Worm (Caenorhabditis elegans): ENCODE data around the gene nmy-3.

DNA sequence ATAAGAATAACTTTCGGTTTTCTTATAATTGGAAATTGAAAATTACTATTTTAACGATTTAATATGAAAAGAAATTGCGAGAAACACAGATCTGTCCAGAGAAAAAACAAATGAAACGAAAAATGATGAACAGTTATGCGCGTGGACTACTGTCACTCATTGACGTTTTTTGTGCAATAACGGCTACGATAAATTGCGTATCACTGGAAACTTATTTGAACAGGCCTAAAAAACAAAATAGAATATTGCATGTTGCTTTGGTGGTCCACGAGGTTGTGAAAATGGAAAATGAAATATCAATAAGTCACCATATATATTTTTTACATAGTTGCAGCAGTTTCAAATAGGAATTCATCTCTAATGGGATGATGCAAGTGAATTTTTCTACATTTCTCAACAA is 9.8 kb upstream of the nmy-3 start:
- TF ChIP-seq him-1 (tag; optimal IDR thresholded peaks at IDR 0.05) (no peak), dao-5 (tag; optimal IDR thresholded peaks at IDR 0.05) (no peak)

All from whole organism, L4/young adult.